Fruit fly (Drosophila melanogaster): Measurements from ENCODE around the gene mtm.
A peak's percentile ranks its signal among the peaks of the same experiment; 100 is the strongest.

The mtm gene

dm6 chr2L:6019352-6020131 is 17.3 kb downstream of the mtm start, which contains the start of gene H2.0 (continued):
- TF ChIP-seq CG13287 (GFP tag; IDR thresholded peaks at IDR 0.05; ENCODE audit: partially characterized antibody) (0 out of 2 replicates have a peak, but pooled peaks have one; percentile 8), ci (GFP tag; IDR thresholded peaks at IDR 0.05) (peak; percentile 40; the same call in 1 of the 3 replicates), CG17186 (GFP tag; optimal IDR thresholded peaks at IDR 0.05) (no peak), CG8924 (tag; optimal IDR thresholded peaks at IDR 0.05) (peak; percentile 40), CG30403 (GFP tag; optimal IDR thresholded peaks at IDR 0.05) (peak; percentile 42), Drgx (GFP tag; IDR thresholded peaks at IDR 0.05) (peak; percentile 7; the same call in 1 of the 2 replicates), Gsc (GFP tag; IDR thresholded peaks at IDR 0.05) (no peak), NfI (GFP tag; optimal IDR thresholded peaks at IDR 0.05) (peak; percentile 20), CG16815 (GFP tag; optimal IDR thresholded peaks at IDR 0.05) (peak; percentile 44), CoRest (tag; optimal IDR thresholded peaks at IDR 0.05) (peak; percentile 38), CG7745 (tag; optimal IDR thresholded peaks at IDR 0.05) (no peak), Lim3 (GFP tag; IDR thresholded peaks at IDR 0.05) (no peak), sr (GFP tag; IDR thresholded peaks at IDR 0.05) (peak; percentile 68; the same call in 2 of the 3 replicates), CG7271 (tag; optimal IDR thresholded peaks at IDR 0.05) (no peak), CG10979 (tag; optimal IDR thresholded peaks at IDR 0.05) (peak; percentile 60), lov (optimal IDR thresholded peaks at IDR 0.05) (no peak), lov (GFP tag; IDR thresholded peaks at IDR 0.05) (no peak), CG4820 (GFP tag; optimal IDR thresholded peaks at IDR 0.05) (peak; percentile 30), Fer1 (GFP tag; optimal IDR thresholded peaks at IDR 0.05) (no peak), disco-r (GFP tag; optimal IDR thresholded peaks at IDR 0.05) (peak; percentile 4), CG3726 (GFP tag; IDR thresholded peaks at IDR 0.05) (no peak), CG31441 (GFP tag; IDR thresholded peaks at IDR 0.05) (peak; percentile 44), CG3407 (GFP tag; optimal IDR thresholded peaks at IDR 0.05) (peak; percentile 21), CG4328 (GFP tag; optimal IDR thresholded peaks at IDR 0.05) (no peak), CG1832 (GFP tag; optimal IDR thresholded peaks at IDR 0.05) (peak; percentile 50), otp (GFP tag; IDR thresholded peaks at IDR 0.05) (0 out of 3 replicates have a peak, but pooled peaks have one; percentile 49), Deaf1 (tag; optimal IDR thresholded peaks at IDR 0.05) (peak; percentile 79), HmgZ (tag; optimal IDR thresholded peaks at IDR 0.05) (no peak), CG5180 (GFP tag; optimal IDR thresholded peaks at IDR 0.05) (no peak), wor (GFP tag; IDR thresholded peaks at IDR 0.05) (no peak), az2 (GFP tag; optimal IDR thresholded peaks at IDR 0.05) (peak; percentile 27), CG1233 (GFP tag; optimal IDR thresholded peaks at IDR 0.05) (peak; percentile 30), shn (GFP tag; optimal IDR thresholded peaks at IDR 0.05) (peak; percentile 11), CG7372 (GFP tag; IDR thresholded peaks at IDR 0.05) (no peak), Xbp1 (GFP tag; optimal IDR thresholded peaks at IDR 0.05) (peak; percentile 22), bsh (GFP tag; optimal IDR thresholded peaks at IDR 0.05) (peak; percentile 46 to 47), row (GFP tag; IDR thresholded peaks at IDR 0.05) (peak; percentile 67), kni (GFP tag; optimal IDR thresholded peaks at IDR 0.05) (peak; percentile 74), CG31224 (GFP tag; IDR thresholded peaks at IDR 0.05) (0 out of 2 replicates have a peak, but pooled peaks have one; percentile 26), CG11456 (GFP tag; IDR thresholded peaks at IDR 0.05) (0 out of 3 replicates have a peak, but pooled peaks have one; percentile 34), phol (tag; optimal IDR thresholded peaks at IDR 0.05) (peak; percentile 52), ewg (GFP tag; optimal IDR thresholded peaks at IDR 0.05) (peak; percentile 14), Gug (GFP tag; IDR thresholded peaks at IDR 0.05) (no peak; the same call in 2 of the 4 replicates), Xrp1 (GFP tag; IDR thresholded peaks at IDR 0.05) (peak; percentile 47; the same call in 1 of the 2 replicates), cas (GFP tag; IDR thresholded peaks at IDR 0.05) (no peak), emc (GFP tag; optimal IDR thresholded peaks at IDR 0.05) (no peak), twi (tag; optimal IDR thresholded peaks at IDR 0.05) (peak; percentile 94)

Measured in whole organism, embryonic.